Worm (Caenorhabditis elegans) whole organism, L3 larva: ENCODE measurements around the gene sta-1.
"Not testable (repeated sequence)": the region's sequence is repeated elsewhere in the genome, so short reads cannot be mapped to it uniquely, and the experiment has no call there.

Source experiments
- R02D3.7 ChIP-seq: fragments of 150-350 bp; optimal IDR thresholded peaks from 2 replicates; lab custom pipeline; 2014; ENCODE audit warnings: missing biosample characterization, missing genetic modification characterization
- ZK546.5 ChIP-seq: sonication (generic microtip); optimal IDR thresholded peaks from 2 replicates; lab custom pipeline; 2017; ENCODE audit warnings: missing biosample characterization, missing genetic modification characterization
- aly-2 ChIP-seq: fragments of 150-350 bp; optimal IDR thresholded peaks from 2 replicates; lab custom pipeline; 2014; ENCODE audit warnings: missing biosample characterization, missing genetic modification characterization
- ama-1 ChIP-seq: fragments of 150-350 bp; optimal IDR thresholded peaks from 2 replicates; lab custom pipeline; 2018
- ceh-28 ChIP-seq: fragments of 150-350 bp; optimal IDR thresholded peaks from 2 replicates; lab custom pipeline; 2014; ENCODE audit warnings: missing biosample characterization, missing genetic modification reagents, missing genetic modification characterization
- ceh-82 ChIP-seq: fragments of 150-350 bp; optimal IDR thresholded peaks from 2 replicates; lab custom pipeline; 2014; ENCODE audit warnings: missing biosample characterization, missing genetic modification characterization
- ceh-9 ChIP-seq: sonication (generic microtip); optimal IDR thresholded peaks from 2 replicates; lab custom pipeline; 2018; ENCODE audit warnings: missing biosample characterization, missing genetic modification characterization
- daf-12 ChIP-seq: fragments of 150-350 bp; optimal IDR thresholded peaks from 2 replicates; lab custom pipeline; 2014; ENCODE audit warnings: missing biosample characterization, missing genetic modification reagents, missing genetic modification characterization
- egl-5 ChIP-seq: fragments of 150-350 bp; optimal IDR thresholded peaks from 2 replicates; lab custom pipeline; 2017; ENCODE audit warnings: missing biosample characterization, missing genetic modification reagents, missing genetic modification characterization, inconsistent platforms
- elt-1 ChIP-seq: fragments of 150-350 bp; optimal IDR thresholded peaks from 2 replicates; lab custom pipeline; 2014; ENCODE audit warnings: missing biosample characterization, missing genetic modification characterization
- elt-2 ChIP-seq: sonication (generic microtip); optimal IDR thresholded peaks from 2 replicates; lab custom pipeline; 2016; ENCODE audit warnings: missing genetic modification reagents, mild to moderate bottlenecking, missing genetic modification characterization, missing compliant biosample characterization
- elt-3 ChIP-seq, 3 experiments: fragments of 150-350 bp in 1 of 3; sonication (generic microtip) in 2 of 3; optimal IDR thresholded peaks; 2 replicates in 2 of 3; 4 replicates in 1 of 3; lab custom pipeline; 2014 to 2017; ENCODE audit warnings: missing biosample characterization in 3 of 3, missing genetic modification characterization in 3 of 3
- eor-1 ChIP-seq, 2 experiments: fragments of 150-350 bp; optimal IDR thresholded peaks; 2 replicates each; lab custom pipeline; 2014 to 2018; ENCODE audit warnings: missing biosample characterization in 2 of 2, missing genetic modification characterization in 2 of 2
- fkh-10 ChIP-seq: sonication (generic microtip); optimal IDR thresholded peaks from 2 replicates; lab custom pipeline; 2017; ENCODE audit warnings: missing biosample characterization, missing genetic modification reagents, missing genetic modification characterization
- fkh-2 ChIP-seq: fragments of 150-350 bp; optimal IDR thresholded peaks from 2 replicates; lab custom pipeline; 2014; ENCODE audit warnings: missing biosample characterization, missing genetic modification reagents, missing genetic modification characterization
- fos-1 ChIP-seq: fragments of 150-350 bp; optimal IDR thresholded peaks from 2 replicates; lab custom pipeline; 2014; ENCODE audit warnings: missing biosample characterization, missing genetic modification characterization
- lin-15B ChIP-seq: fragments of 150-350 bp; optimal IDR thresholded peaks from 2 replicates; lab custom pipeline; 2014; ENCODE audit warnings: missing biosample characterization, missing genetic modification characterization
- lin-39 ChIP-seq: fragments of 150-350 bp; optimal IDR thresholded peaks from 2 replicates; lab custom pipeline; 2018; ENCODE audit warnings: missing biosample characterization, missing genetic modification reagents, missing genetic modification characterization
- lsy-12 ChIP-seq: sonication (generic microtip); optimal IDR thresholded peaks from 2 replicates; lab custom pipeline; 2016; ENCODE audit warnings: mild to moderate bottlenecking, missing genetic modification characterization, missing compliant biosample characterization
- mdl-1 ChIP-seq: fragments of 150-350 bp; optimal IDR thresholded peaks from 2 replicates; lab custom pipeline; 2014; ENCODE audit warnings: missing biosample characterization, missing genetic modification characterization
- nfya-1 ChIP-seq: sonication (generic microtip); optimal IDR thresholded peaks from 2 replicates; lab custom pipeline; 2017; ENCODE audit warnings: missing genetic modification characterization, mild to moderate bottlenecking, missing compliant biosample characterization, antibody characterized with exemption, moderate library complexity; ENCODE audit not compliant: insufficient read depth
- nhr-11 ChIP-seq: fragments of 150-350 bp; optimal IDR thresholded peaks from 2 replicates; lab custom pipeline; 2014; ENCODE audit warnings: missing biosample characterization, missing genetic modification characterization
- nhr-12 ChIP-seq: fragments of 150-350 bp; optimal IDR thresholded peaks from 2 replicates; lab custom pipeline; 2014; ENCODE audit warnings: missing biosample characterization, missing genetic modification characterization
- nhr-23 ChIP-seq: fragments of 150-350 bp; optimal IDR thresholded peaks from 2 replicates; lab custom pipeline; 2014; ENCODE audit warnings: missing biosample characterization, missing genetic modification reagents, missing genetic modification characterization
- nhr-25 ChIP-seq: sonication (generic microtip); optimal IDR thresholded peaks from 2 replicates; lab custom pipeline; 2017; ENCODE audit warnings: missing biosample characterization, missing genetic modification characterization
- nhr-43 ChIP-seq: sonication (generic microtip); optimal IDR thresholded peaks from 2 replicates; lab custom pipeline; 2016; ENCODE audit warnings: mild to moderate bottlenecking, missing genetic modification characterization, missing compliant biosample characterization; ENCODE audit not compliant: poor library complexity, severe bottlenecking
- nhr-67 ChIP-seq: fragments of 150-350 bp; optimal IDR thresholded peaks from 2 replicates; lab custom pipeline; 2014; ENCODE audit warnings: missing biosample characterization, missing genetic modification characterization
- pha-4 ChIP-seq: fragments of 150-350 bp; optimal IDR thresholded peaks from 2 replicates; lab custom pipeline; 2014; ENCODE audit warnings: missing biosample characterization, missing genetic modification reagents, missing genetic modification characterization
- pqm-1 ChIP-seq: fragments of 150-350 bp; optimal IDR thresholded peaks from 2 replicates; lab custom pipeline; 2017; ENCODE audit warnings: missing biosample characterization, missing genetic modification characterization, inconsistent platforms
- sea-2 ChIP-seq: fragments of 150-350 bp; sonication (generic microtip); optimal IDR thresholded peaks from 4 replicates; lab custom pipeline; 2014; ENCODE audit warnings: missing biosample characterization, missing genetic modification reagents, missing genetic modification characterization
- skn-1 ChIP-seq: fragments of 150-350 bp; optimal IDR thresholded peaks from 2 replicates; lab custom pipeline; 2014; ENCODE audit warnings: missing biosample characterization, missing genetic modification characterization
- snpc-4 ChIP-seq: fragments of 150-350 bp; optimal IDR thresholded peaks from 2 replicates; lab custom pipeline; 2014; ENCODE audit warnings: missing biosample characterization, missing genetic modification characterization
- tbx-2 ChIP-seq: sonication (generic microtip); optimal IDR thresholded peaks from 2 replicates; lab custom pipeline; 2016; ENCODE audit warnings: mild to moderate bottlenecking, missing genetic modification characterization, missing compliant biosample characterization
- unc-39 ChIP-seq: sonication (generic microtip); optimal IDR thresholded peaks from 4 replicates; lab custom pipeline; 2017; ENCODE audit warnings: missing biosample characterization, missing genetic modification characterization
- unc-62 ChIP-seq: fragments of 150-350 bp; sonication (generic microtip); optimal IDR thresholded peaks from 4 replicates; lab custom pipeline; 2014; ENCODE audit warnings: missing biosample characterization, missing genetic modification reagents, missing genetic modification characterization
- ztf-11 ChIP-seq: fragments of 150-350 bp; optimal IDR thresholded peaks from 2 replicates; lab custom pipeline; 2014; ENCODE audit warnings: missing biosample characterization, missing genetic modification characterization

sta-1 gene

DNA sequence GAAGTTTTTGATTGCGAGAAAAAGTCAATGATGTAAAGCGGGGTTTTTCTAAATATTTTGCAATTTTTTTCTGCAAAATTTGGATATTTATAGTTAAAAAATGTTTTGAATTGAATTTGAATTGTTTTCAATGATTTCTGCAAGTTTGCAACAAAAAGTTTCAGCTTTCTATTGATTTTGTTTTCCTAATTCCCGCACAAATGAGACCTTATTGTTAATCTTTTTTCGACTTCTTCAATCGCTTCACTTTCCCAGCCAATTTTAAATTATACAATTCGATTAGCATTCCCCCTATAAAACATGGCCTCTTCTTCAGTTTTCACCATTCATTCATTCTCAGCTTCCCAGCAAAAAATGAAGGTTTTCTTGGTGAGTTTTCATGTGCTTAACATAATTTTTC lies 33.5 kb upstream of the sta-1 start, which contains the start of gene fipr-27:
fipr-27 (plus strand) TSS at position 301 of the 400 bp plus-strand sequence.
- no peak for TF ChIP-seq ztf-11 (tag; lab: Kevin White, UChicago)
- TF ChIP-seq fkh-2 (tag; lab: Kevin White, UChicago) = no peak
- no peak for TF ChIP-seq mdl-1 (tag; lab: Kevin White, UChicago)
- TF ChIP-seq ama-1 (lab: Kevin White, UChicago) = no peak
- no peak for TF ChIP-seq ZK546.5 (tag; lab: Kevin White, UChicago)
- no peak for TF ChIP-seq aly-2
- TF ChIP-seq elt-2 (tag; lab: Kevin White, UChicago) = no peak
- TF ChIP-seq lin-39 (tag; lab: Kevin White, UChicago) = no peak
- no peak for TF ChIP-seq nfya-1
- TF ChIP-seq eor-1 (tag; optimal IDR thresholded peaks at IDR 0.05; lab: Kevin White, UChicago) = no peak
- no peak for TF ChIP-seq daf-12 (tag; lab: Kevin White, UChicago)
- TF ChIP-seq tbx-2 = no peak
- TF ChIP-seq sea-2 = no peak
- TF ChIP-seq skn-1 (tag; lab: Kevin White, UChicago) = no peak
- no peak for TF ChIP-seq nhr-12 (tag; lab: Kevin White, UChicago)
- TF ChIP-seq R02D3.7 (tag; lab: Kevin White, UChicago) = no peak
- TF ChIP-seq elt-3 (tag; optimal IDR thresholded peaks at IDR 0.05; lab: Kevin White, UChicago) = no peak

DNA sequence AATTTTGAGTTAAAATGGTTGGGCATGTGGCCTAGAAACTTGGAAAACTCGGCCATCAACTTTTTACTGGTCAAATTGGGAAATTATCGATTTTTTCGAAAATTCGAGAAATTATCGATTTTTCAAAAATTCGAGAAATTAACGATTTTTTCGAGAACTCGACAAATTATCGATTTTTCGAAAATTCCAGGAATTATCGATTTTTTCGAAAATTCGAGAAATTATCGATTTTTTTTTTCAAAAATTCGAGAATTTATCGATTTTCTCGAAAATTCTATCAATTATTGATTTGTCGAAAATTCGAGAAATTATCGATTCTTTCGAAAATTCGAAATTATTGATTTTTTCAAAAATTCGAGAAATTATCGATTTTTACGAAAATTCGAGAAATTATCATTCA lies 20.3 kb upstream of the sta-1 start:
- TF ChIP-seq ceh-28 (tag; lab: Kevin White, UChicago) = peak; percentile 99
- TF ChIP-seq elt-2 (tag; lab: Kevin White, UChicago) = no peak

DNA sequence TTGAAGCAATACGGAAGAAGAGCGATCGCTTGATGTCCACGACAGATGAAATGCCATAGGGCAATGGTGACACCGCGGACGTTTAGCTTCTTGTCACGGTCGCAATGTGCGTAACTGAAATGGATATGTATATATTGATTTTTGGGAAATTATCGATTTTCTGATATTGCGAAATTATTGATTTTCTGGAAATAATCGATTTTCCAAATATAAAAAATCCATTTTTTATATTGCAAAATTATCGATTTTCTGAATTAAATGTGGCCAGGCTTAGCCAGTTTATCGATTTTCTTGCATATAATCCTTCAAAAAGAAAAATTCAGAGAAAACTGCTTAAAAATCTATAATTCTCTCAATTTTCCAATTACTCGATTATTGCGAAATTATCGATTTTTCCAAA lies 19.1 kb upstream of the sta-1 start:
- peak; percentile 71 for TF ChIP-seq ceh-28 (tag; lab: Kevin White, UChicago)

DNA sequence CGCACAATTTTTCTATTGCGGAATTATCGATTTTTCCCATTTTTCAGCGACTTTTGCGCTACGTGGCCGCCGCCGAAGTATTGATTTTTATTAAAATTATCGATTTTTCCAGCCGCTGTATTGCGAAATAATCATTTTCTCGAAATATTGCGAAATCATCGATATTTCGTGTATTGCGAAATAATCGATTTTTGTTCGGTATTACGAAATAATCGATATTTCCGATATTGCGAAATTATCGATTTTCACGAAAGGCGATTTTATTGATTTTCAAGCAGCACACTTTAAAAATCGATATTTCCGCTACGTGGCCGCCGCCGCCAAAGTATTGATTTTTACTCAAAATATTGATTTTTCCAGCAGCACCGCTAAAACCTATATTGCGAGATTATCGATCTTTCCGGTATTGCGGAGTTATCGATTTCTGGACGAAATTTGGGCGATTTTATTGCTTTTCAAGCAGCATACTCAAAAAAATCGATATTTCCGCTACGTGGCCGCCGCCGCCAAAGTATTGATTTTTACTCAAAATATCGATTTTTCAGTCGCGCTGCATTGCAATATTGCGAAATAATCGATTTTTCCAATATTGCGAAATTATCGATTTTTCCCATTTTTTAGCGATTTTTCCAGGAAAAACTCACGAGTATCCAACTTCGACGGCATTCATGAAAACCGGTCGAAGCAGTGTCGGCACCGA lies 18.5 kb upstream of the sta-1 start:
- TF ChIP-seq ceh-28 (tag; lab: Kevin White, UChicago) (peak; percentile 89), unc-62 (GFP tag; lab: Kevin White, UChicago) (no peak), pqm-1 (tag; lab: Kevin White, UChicago) (no peak), eor-1 (tag; optimal IDR thresholded peaks at IDR 0.05; lab: Kevin White, UChicago) (no peak), sea-2 (no peak)
- TF ChIP-seq, all 47 proteins: peak for 1

DNA sequence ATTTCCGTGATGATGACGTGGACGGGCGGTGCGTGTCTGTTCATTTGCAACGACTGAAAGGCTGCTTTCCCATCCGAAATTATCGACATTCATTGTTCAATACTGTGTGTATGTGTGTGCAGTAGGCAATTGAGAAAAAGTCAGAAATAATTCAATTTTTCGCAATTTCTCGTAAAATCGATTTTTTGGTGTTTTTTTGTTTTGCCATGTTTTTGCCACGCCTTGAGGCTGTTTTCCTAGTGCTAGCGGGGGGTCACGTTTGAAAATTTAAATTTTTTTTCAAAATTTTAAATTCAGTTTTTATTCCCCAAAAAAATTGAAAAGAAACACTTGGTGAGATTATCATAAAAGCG lies 18.0 kb upstream of the sta-1 start, which contains the start of gene Y51H4A.13:
Y51H4A.13 (minus strand) TSS at position 182 of the 353 bp plus-strand sequence.
- TF ChIP-seq unc-62 (GFP tag; lab: Kevin White, UChicago); ceh-82 (tag; lab: Kevin White, UChicago); aly-2: not testable (repeated sequence)

DNA sequence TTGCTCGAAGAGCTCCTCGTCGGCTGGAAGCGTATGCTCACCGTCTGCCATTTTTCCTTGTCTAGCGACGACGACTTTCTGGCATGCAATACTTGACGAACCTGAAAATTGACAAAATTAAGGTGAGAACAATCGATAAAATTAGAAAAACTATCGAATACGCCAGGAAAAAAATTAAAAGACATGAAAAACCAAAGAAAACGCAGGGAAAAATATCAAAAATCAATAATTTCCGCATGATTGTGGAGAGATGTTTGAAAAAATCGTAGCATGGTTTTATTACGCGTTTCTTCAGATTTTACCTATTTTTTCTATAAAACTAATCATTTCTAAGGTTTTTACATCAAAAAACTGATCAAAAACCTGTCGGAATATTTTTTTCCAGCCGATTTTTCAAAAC lies 8.3 kb upstream of the sta-1 start, which contains the start of gene set-26:
set-26 (minus strand) TSS at position 101 of the 400 bp plus-strand sequence.
- TF ChIP-seq nhr-67; egl-5 (tag; lab: Kevin White, UChicago); nhr-12 (tag; lab: Kevin White, UChicago): not testable (repeated sequence)

DNA sequence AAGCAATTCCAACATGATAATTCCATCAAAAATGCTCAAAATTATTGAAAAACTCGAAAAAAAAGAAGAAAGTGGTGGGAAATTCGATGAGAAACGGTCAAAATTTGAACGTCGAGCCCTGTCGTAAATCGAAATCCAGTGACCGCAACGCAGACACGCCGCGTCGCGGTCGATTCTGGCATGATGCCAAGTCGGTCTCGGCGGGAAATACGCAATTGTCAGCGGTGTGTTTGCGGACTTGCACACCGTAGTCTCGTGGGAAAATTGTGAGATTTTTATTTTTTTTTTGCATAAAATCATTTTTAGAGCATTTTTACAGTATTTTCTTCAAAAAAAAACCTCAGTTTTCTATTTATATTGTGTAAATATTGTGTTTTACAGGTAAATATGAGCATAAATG lies 7.9 kb upstream of the sta-1 start, which contains the start of gene tsr-2:
tsr-2 (plus strand) TSS at position 382 of the 400 bp plus-strand sequence.
- peak; percentile 74 for TF ChIP-seq egl-5 (tag; lab: Kevin White, UChicago)
- no peak for TF ChIP-seq unc-39 (tag; lab: Kevin White, UChicago)
- TF ChIP-seq fos-1 (tag; lab: Kevin White, UChicago) = peak; percentile 32
- peak; percentile 73 for TF ChIP-seq skn-1 (tag; lab: Kevin White, UChicago)
- TF ChIP-seq elt-3 (tag; optimal IDR thresholded peaks at IDR 0.05; lab: Kevin White, UChicago) = no peak
- TF ChIP-seq ceh-82 (tag; lab: Kevin White, UChicago) = peak; percentile 39
- peak; percentile 76 for TF ChIP-seq R02D3.7 (tag; lab: Kevin White, UChicago)
- peak; percentile 90 for TF ChIP-seq nhr-25 (tag; lab: Kevin White, UChicago)
- no peak for TF ChIP-seq unc-62 (GFP tag; lab: Kevin White, UChicago)
- TF ChIP-seq snpc-4 (tag; lab: Kevin White, UChicago) = peak; percentile 88
- TF ChIP-seq nhr-11 (tag; lab: Kevin White, UChicago) = no peak
- TF ChIP-seq nhr-43 (tag; lab: Kevin White, UChicago) = peak; percentile 72
- TF ChIP-seq lin-39 (tag; lab: Kevin White, UChicago) = peak; percentile 94
- TF ChIP-seq ceh-28 (tag; lab: Kevin White, UChicago) = peak; percentile 71
- TF ChIP-seq elt-2 (tag; lab: Kevin White, UChicago) = peak; percentile 70
- TF ChIP-seq tbx-2 = peak; percentile 84
- peak; percentile 24 for TF ChIP-seq elt-1 (tag; lab: Kevin White, UChicago)
- peak; percentile 78 for TF ChIP-seq lsy-12
- peak; percentile 28 for TF ChIP-seq sea-2
- peak; percentile 45 for TF ChIP-seq pqm-1 (tag; lab: Kevin White, UChicago)
- TF ChIP-seq ama-1 (lab: Kevin White, UChicago) = peak; percentile 74
- TF ChIP-seq ceh-9 (tag; lab: Kevin White, UChicago) = no peak
- TF ChIP-seq fkh-10 = peak; percentile 70
- TF ChIP-seq eor-1 (tag; optimal IDR thresholded peaks at IDR 0.05; lab: Kevin White, UChicago) = peak in 1 of 2 experiments; percentile 19
- peak; percentile 93 for TF ChIP-seq lin-15B (tag; lab: Kevin White, UChicago)
- peak; percentile 96 for TF ChIP-seq pha-4
- TF ChIP-seq nhr-23 = peak; percentile 90
- no peak for TF ChIP-seq fkh-2 (tag; lab: Kevin White, UChicago)
